Fruit fly (Drosophila melanogaster) whole organism, adult: ENCODE measurements around the gene CG10324.

Experiments
- CG11617 ChIP-seq: fragments of 200-800 bp; sonication (Bioruptor generic); optimal IDR thresholded peaks from 2 replicates; lab custom pipeline; 2017; ENCODE audit warnings: mild to moderate bottlenecking, missing biosample characterization, missing genetic modification reagents, missing genetic modification characterization
- CG12768 ChIP-seq: fragments of 200-800 bp; sonication (Bioruptor generic); optimal IDR thresholded peaks from 2 replicates; lab custom pipeline; 2017; ENCODE audit warnings: missing biosample characterization, missing genetic modification characterization, mild to moderate bottlenecking, moderate library complexity, missing genetic modification reagents
- CG14711 ChIP-seq: fragments of 200-800 bp; sonication (Bioruptor generic); optimal IDR thresholded peaks from 2 replicates; lab custom pipeline; 2018; ENCODE audit warnings: missing biosample characterization, mild to moderate bottlenecking, missing genetic modification characterization, moderate library complexity
- CG1620 ChIP-seq: fragments of 200-800 bp; sonication (Bioruptor generic); optimal IDR thresholded peaks from 2 replicates; lab custom pipeline; 2016; ENCODE audit warnings: missing biosample characterization, missing genetic modification characterization
- CG33017 ChIP-seq: fragments of 200-800 bp; sonication (Bioruptor generic); optimal IDR thresholded peaks from 2 replicates; lab custom pipeline; 2018; ENCODE audit warnings: missing biosample characterization, mild to moderate bottlenecking, missing genetic modification characterization, moderate library complexity
- CG5204 ChIP-seq: fragments of 200-800 bp; sonication (Bioruptor generic); optimal IDR thresholded peaks from 2 replicates; lab custom pipeline; 2016; ENCODE audit warnings: missing biosample characterization, missing genetic modification characterization
- CG7045 ChIP-seq: fragments of 200-800 bp; sonication (Bioruptor generic); optimal IDR thresholded peaks from 2 replicates; lab custom pipeline; 2017; ENCODE audit warnings: missing biosample characterization, mild to moderate bottlenecking, missing genetic modification characterization
- CG7101 ChIP-seq: fragments of 200-800 bp; sonication (Bioruptor generic); optimal IDR thresholded peaks from 2 replicates; lab custom pipeline; 2018; ENCODE audit warnings: missing biosample characterization, mild to moderate bottlenecking, missing genetic modification characterization, moderate library complexity
- Clk ChIP-seq: fragments of 200-800 bp; sonication (Bioruptor generic); optimal IDR thresholded peaks from 2 replicates; lab custom pipeline; 2017; ENCODE audit warnings: missing biosample characterization, missing genetic modification characterization
- Crg-1 ChIP-seq: fragments of 200-800 bp; sonication (Bioruptor generic); optimal IDR thresholded peaks from 2 replicates; lab custom pipeline; 2016; ENCODE audit warnings: missing biosample characterization, missing genetic modification characterization
- Hr96 ChIP-seq: fragments of 200-800 bp; sonication (Bioruptor generic); optimal IDR thresholded peaks from 2 replicates; lab custom pipeline; 2016; ENCODE audit warnings: missing biosample characterization, missing genetic modification characterization
- Mnt ChIP-seq: fragments of 200-800 bp; sonication (Bioruptor generic); optimal IDR thresholded peaks from 2 replicates; lab custom pipeline; 2016; ENCODE audit warnings: missing biosample characterization, mild to moderate bottlenecking, missing genetic modification characterization
- cnc ChIP-seq, 2 experiments: fragments of >200 bp; optimal IDR thresholded peaks; 2 replicates each; lab custom pipeline; 2017
- kay ChIP-seq: fragments of 200-800 bp; sonication (Bioruptor generic); peaks from one replicate; lab custom pipeline; 2016; ENCODE audit warnings: missing biosample characterization, missing genetic modification characterization, borderline replicate concordance
- ovo ChIP-seq: fragments of 200-800 bp; sonication (Bioruptor generic); optimal IDR thresholded peaks from 2 replicates; lab custom pipeline; 2016; ENCODE audit warnings: missing biosample characterization, missing genetic modification characterization
- pad ChIP-seq: fragments of 200-800 bp; sonication (Bioruptor generic); optimal IDR thresholded peaks from 3 replicates; lab custom pipeline; 2017; ENCODE audit warnings: missing biosample characterization, missing genetic modification characterization, mild to moderate bottlenecking, moderate library complexity, missing genetic modification reagents
- tj ChIP-seq: fragments of 200-800 bp; sonication (Bioruptor generic); optimal IDR thresholded peaks from 3 replicates; lab custom pipeline; 2017; ENCODE audit warnings: missing biosample characterization, mild to moderate bottlenecking, missing genetic modification characterization, moderate library complexity
- toe ChIP-seq: fragments of 200-800 bp; sonication (Bioruptor generic); optimal IDR thresholded peaks from 2 replicates; lab custom pipeline; 2016; ENCODE audit warnings: missing biosample characterization, missing genetic modification characterization

CG10324 gene

DNA sequence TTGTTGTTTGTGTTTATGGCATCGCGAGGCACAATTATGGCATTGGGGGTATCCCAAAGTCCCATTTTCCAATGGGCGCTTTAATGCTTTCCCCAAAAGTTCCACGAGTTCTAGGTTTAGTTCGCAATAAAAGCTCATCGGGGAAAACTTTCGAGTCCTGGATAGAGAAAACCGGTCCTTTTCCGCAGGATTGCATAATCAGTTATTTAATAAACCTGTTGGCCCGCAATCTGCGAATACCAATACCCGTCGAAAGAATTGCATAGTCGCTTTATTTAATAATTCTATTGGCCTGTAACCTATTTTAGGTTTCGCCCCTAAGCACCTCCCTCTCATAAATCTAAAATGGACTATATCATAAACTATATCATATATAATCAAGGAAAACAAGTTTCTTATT lies 40.9 kb downstream of the CG10324 start:
- TF ChIP-seq pad (GFP tag; lab: Kevin White, UChicago) (no peak), CG33017 (tag; lab: Kevin White, UChicago) (no peak), ovo (GFP tag; lab: Kevin White, UChicago) (no peak), tj (GFP tag; lab: Kevin White, UChicago) (no peak), Hr96 (GFP tag; lab: Kevin White, UChicago) (no peak), CG12768 (GFP tag; lab: Kevin White, UChicago) (no peak), CG1620 (GFP tag; lab: Kevin White, UChicago) (no peak), toe (GFP tag; lab: Kevin White, UChicago) (no peak), kay (no peak), cnc (optimal IDR thresholded peaks at IDR 0.05; lab: Kevin White, UChicago) (no peak), CG11617 (GFP tag; lab: Kevin White, UChicago) (no peak), Clk (GFP tag; lab: Kevin White, UChicago) (no peak), CG7045 (no peak), CG5204 (GFP tag; lab: Kevin White, UChicago) (no peak), Mnt (GFP tag; lab: Kevin White, UChicago) (no peak), CG14711 (tag; lab: Kevin White, UChicago) (no peak), CG7101 (tag; lab: Kevin White, UChicago) (no peak)

DNA sequence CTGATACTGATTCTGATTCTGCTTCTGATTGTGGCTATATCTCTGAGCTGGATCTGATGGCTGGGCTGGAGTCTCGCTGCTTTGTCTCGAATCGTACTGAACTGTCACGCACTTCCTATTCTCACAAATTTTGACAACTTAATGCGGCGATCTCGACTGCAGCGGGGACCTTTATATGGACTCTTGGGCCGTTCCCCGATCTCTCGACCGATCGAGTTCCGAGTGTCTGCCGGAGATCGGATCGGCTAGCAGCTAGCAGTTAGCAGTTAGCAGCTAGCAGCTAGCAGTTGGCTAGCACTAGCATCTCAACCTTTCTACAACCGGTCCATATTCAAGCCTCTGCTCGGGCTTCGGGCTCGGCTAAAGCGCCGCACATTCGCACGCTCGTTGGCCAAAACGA lies 42.1 kb downstream of the CG10324 start, which contains the start of gene CG10345:
Gene CG10345 (minus strand): TSS at position 147 of the 400 bp plus-strand sequence.
- TF ChIP-seq toe (GFP tag; lab: Kevin White, UChicago) = no peak

DNA sequence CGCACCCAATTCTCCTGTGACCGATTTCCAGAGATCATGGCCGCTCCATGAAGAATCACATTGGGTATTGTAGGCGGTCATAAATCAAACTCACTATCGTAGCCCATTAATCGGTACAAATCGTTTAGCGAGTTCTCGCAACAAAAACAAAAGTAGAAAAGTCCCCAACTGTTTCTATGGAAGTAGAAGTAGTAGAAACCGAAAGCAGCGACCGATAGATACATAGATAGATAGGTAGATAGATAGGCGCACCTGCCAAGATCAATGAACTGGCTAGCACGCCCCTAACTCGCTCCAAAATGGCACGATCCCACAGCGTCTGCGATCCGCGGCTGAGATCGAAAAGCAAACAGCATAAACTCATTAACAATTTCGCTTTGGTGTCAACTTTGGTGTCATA lies 46.1 kb downstream of the CG10324 start:
- TF ChIP-seq tj (GFP tag; lab: Kevin White, UChicago) = no peak
- no peak for TF ChIP-seq Crg-1 (GFP tag; lab: Kevin White, UChicago)
- no peak for TF ChIP-seq CG12768 (GFP tag; lab: Kevin White, UChicago)
- TF ChIP-seq CG11617 (GFP tag; lab: Kevin White, UChicago) = no peak
- TF ChIP-seq CG14711 (tag; lab: Kevin White, UChicago) = no peak
- TF ChIP-seq CG7045 = no peak
- TF ChIP-seq CG7101 (tag; lab: Kevin White, UChicago) = no peak
- no peak for TF ChIP-seq pad (GFP tag; lab: Kevin White, UChicago)
- no peak for TF ChIP-seq Hr96 (GFP tag; lab: Kevin White, UChicago)
- no peak for TF ChIP-seq kay
- no peak for TF ChIP-seq cnc (optimal IDR thresholded peaks at IDR 0.05; lab: Kevin White, UChicago)
- no peak for TF ChIP-seq CG1620 (GFP tag; lab: Kevin White, UChicago)

DNA sequence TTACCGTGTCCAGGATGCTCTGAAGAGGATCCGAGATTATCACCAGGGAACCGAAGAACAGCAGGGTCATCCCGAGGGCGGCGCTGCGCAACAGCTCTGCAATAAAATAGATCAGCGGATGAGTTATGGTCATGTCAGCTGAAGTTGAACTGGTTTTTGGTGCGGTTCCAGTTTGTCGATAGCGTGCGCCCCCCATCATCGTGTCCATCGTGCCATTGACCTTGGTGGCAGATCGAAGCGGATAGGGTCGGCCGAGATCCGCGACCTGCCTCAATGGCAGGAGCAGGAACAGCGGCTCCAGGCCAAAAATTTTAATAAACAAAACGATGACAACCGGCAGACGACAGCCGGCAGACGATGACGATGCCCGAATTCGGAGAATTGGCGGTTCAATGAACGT lies 47.2 kb downstream of the CG10324 start:
- no peak for TF ChIP-seq Crg-1 (GFP tag; lab: Kevin White, UChicago)
- no peak for TF ChIP-seq ovo (GFP tag; lab: Kevin White, UChicago)
